Worm (Caenorhabditis elegans): ENCODE results near the gene pigx-1.

DNA sequence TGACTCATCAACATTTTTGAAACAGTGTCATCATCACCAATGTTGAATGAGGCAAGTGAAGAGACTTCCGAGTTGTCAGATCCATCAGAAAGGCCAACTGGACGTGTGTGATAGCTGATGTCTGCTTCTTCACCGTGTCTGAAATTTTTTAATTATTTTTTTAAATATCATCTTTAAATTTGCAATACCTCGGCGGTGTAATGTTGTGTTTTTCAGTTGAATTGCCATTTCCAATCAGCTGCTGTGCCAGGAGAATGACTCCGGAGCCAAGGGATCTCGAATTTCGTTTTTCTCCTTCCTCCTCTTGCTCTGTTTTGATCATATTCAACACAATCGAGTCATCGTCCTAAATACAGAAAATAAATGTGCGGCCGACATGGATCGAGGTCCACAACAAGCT is 11.8 kb downstream of the pigx-1 start:
- TF ChIP-seq elt-3 (tag; optimal IDR thresholded peaks at IDR 0.05) (no peak), ham-2 (GFP tag; optimal IDR thresholded peaks at IDR 0.05) (no peak), nhr-12 (tag; optimal IDR thresholded peaks at IDR 0.05) (no peak)
